Worm (Caenorhabditis elegans) whole organism, L3 larva: ENCODE measurements around the gene lido-18.

ENCODE experiments used
- R02D3.7 ChIP-seq: fragments of 150-350 bp; optimal IDR thresholded peaks from 2 replicates; lab custom pipeline; 2014; ENCODE audit warnings: missing biosample characterization, missing genetic modification characterization
- ZK546.5 ChIP-seq: sonication (generic microtip); optimal IDR thresholded peaks from 2 replicates; lab custom pipeline; 2017; ENCODE audit warnings: missing biosample characterization, missing genetic modification characterization
- aly-2 ChIP-seq: fragments of 150-350 bp; optimal IDR thresholded peaks from 2 replicates; lab custom pipeline; 2014; ENCODE audit warnings: missing biosample characterization, missing genetic modification characterization
- ama-1 ChIP-seq: fragments of 150-350 bp; optimal IDR thresholded peaks from 2 replicates; lab custom pipeline; 2018
- ceh-28 ChIP-seq: fragments of 150-350 bp; optimal IDR thresholded peaks from 2 replicates; lab custom pipeline; 2014; ENCODE audit warnings: missing biosample characterization, missing genetic modification reagents, missing genetic modification characterization
- ceh-82 ChIP-seq: fragments of 150-350 bp; optimal IDR thresholded peaks from 2 replicates; lab custom pipeline; 2014; ENCODE audit warnings: missing biosample characterization, missing genetic modification characterization
- ceh-9 ChIP-seq: sonication (generic microtip); optimal IDR thresholded peaks from 2 replicates; lab custom pipeline; 2018; ENCODE audit warnings: missing biosample characterization, missing genetic modification characterization
- daf-12 ChIP-seq: fragments of 150-350 bp; optimal IDR thresholded peaks from 2 replicates; lab custom pipeline; 2014; ENCODE audit warnings: missing biosample characterization, missing genetic modification reagents, missing genetic modification characterization
- egl-27 ChIP-seq: sonication (generic microtip); optimal IDR thresholded peaks from 4 replicates; lab custom pipeline; 2017; ENCODE audit warnings: missing biosample characterization, missing genetic modification reagents, missing genetic modification characterization
- egl-5 ChIP-seq: fragments of 150-350 bp; optimal IDR thresholded peaks from 2 replicates; lab custom pipeline; 2017; ENCODE audit warnings: missing biosample characterization, missing genetic modification reagents, missing genetic modification characterization, inconsistent platforms
- elt-1 ChIP-seq: fragments of 150-350 bp; optimal IDR thresholded peaks from 2 replicates; lab custom pipeline; 2014; ENCODE audit warnings: missing biosample characterization, missing genetic modification characterization
- elt-2 ChIP-seq: sonication (generic microtip); optimal IDR thresholded peaks from 2 replicates; lab custom pipeline; 2016; ENCODE audit warnings: missing genetic modification reagents, mild to moderate bottlenecking, missing genetic modification characterization, missing compliant biosample characterization
- eor-1 ChIP-seq, 2 experiments: fragments of 150-350 bp; optimal IDR thresholded peaks; 2 replicates each; lab custom pipeline; 2014 to 2018; ENCODE audit warnings: missing biosample characterization in 2 of 2, missing genetic modification characterization in 2 of 2
- fkh-10 ChIP-seq: sonication (generic microtip); optimal IDR thresholded peaks from 2 replicates; lab custom pipeline; 2017; ENCODE audit warnings: missing biosample characterization, missing genetic modification reagents, missing genetic modification characterization
- fkh-2 ChIP-seq: fragments of 150-350 bp; optimal IDR thresholded peaks from 2 replicates; lab custom pipeline; 2014; ENCODE audit warnings: missing biosample characterization, missing genetic modification reagents, missing genetic modification characterization
- fos-1 ChIP-seq: fragments of 150-350 bp; optimal IDR thresholded peaks from 2 replicates; lab custom pipeline; 2014; ENCODE audit warnings: missing biosample characterization, missing genetic modification characterization
- hmg-11 ChIP-seq: sonication (generic microtip); optimal IDR thresholded peaks from 2 replicates; lab custom pipeline; 2016; ENCODE audit warnings: missing genetic modification characterization, missing compliant biosample characterization
- lin-39 ChIP-seq: fragments of 150-350 bp; optimal IDR thresholded peaks from 2 replicates; lab custom pipeline; 2018; ENCODE audit warnings: missing biosample characterization, missing genetic modification reagents, missing genetic modification characterization
- lsy-12 ChIP-seq: sonication (generic microtip); optimal IDR thresholded peaks from 2 replicates; lab custom pipeline; 2016; ENCODE audit warnings: mild to moderate bottlenecking, missing genetic modification characterization, missing compliant biosample characterization
- mdl-1 ChIP-seq: fragments of 150-350 bp; optimal IDR thresholded peaks from 2 replicates; lab custom pipeline; 2014; ENCODE audit warnings: missing biosample characterization, missing genetic modification characterization
- mml-1 ChIP-seq: fragments of 150-350 bp; sonication (generic microtip); optimal IDR thresholded peaks from 3 replicates; lab custom pipeline; 2014; ENCODE audit warnings: missing biosample characterization, missing genetic modification characterization
- nfya-1 ChIP-seq: sonication (generic microtip); optimal IDR thresholded peaks from 2 replicates; lab custom pipeline; 2017; ENCODE audit warnings: missing genetic modification characterization, mild to moderate bottlenecking, missing compliant biosample characterization, antibody characterized with exemption, moderate library complexity; ENCODE audit not compliant: insufficient read depth
- nhr-11 ChIP-seq: fragments of 150-350 bp; optimal IDR thresholded peaks from 2 replicates; lab custom pipeline; 2014; ENCODE audit warnings: missing biosample characterization, missing genetic modification characterization
- nhr-12 ChIP-seq: fragments of 150-350 bp; optimal IDR thresholded peaks from 2 replicates; lab custom pipeline; 2014; ENCODE audit warnings: missing biosample characterization, missing genetic modification characterization
- nhr-23 ChIP-seq: fragments of 150-350 bp; optimal IDR thresholded peaks from 2 replicates; lab custom pipeline; 2014; ENCODE audit warnings: missing biosample characterization, missing genetic modification reagents, missing genetic modification characterization
- nhr-25 ChIP-seq: sonication (generic microtip); optimal IDR thresholded peaks from 2 replicates; lab custom pipeline; 2017; ENCODE audit warnings: missing biosample characterization, missing genetic modification characterization
- nhr-28 ChIP-seq: fragments of 150-350 bp; optimal IDR thresholded peaks from 2 replicates; lab custom pipeline; 2014; ENCODE audit warnings: missing biosample characterization, missing genetic modification characterization
- nhr-43 ChIP-seq: sonication (generic microtip); optimal IDR thresholded peaks from 2 replicates; lab custom pipeline; 2016; ENCODE audit warnings: mild to moderate bottlenecking, missing genetic modification characterization, missing compliant biosample characterization; ENCODE audit not compliant: poor library complexity, severe bottlenecking
- nhr-76 ChIP-seq: fragments of 150-350 bp; sonication (generic microtip); optimal IDR thresholded peaks from 5 replicates; lab custom pipeline; 2014; ENCODE audit warnings: missing biosample characterization, missing genetic modification characterization
- nhr-77 ChIP-seq: fragments of 150-350 bp; optimal IDR thresholded peaks from 2 replicates; lab custom pipeline; 2014; ENCODE audit warnings: missing biosample characterization, missing genetic modification characterization
- pha-4 ChIP-seq: fragments of 150-350 bp; optimal IDR thresholded peaks from 2 replicates; lab custom pipeline; 2014; ENCODE audit warnings: missing biosample characterization, missing genetic modification reagents, missing genetic modification characterization
- skn-1 ChIP-seq: fragments of 150-350 bp; optimal IDR thresholded peaks from 2 replicates; lab custom pipeline; 2014; ENCODE audit warnings: missing biosample characterization, missing genetic modification characterization
- snpc-4 ChIP-seq: fragments of 150-350 bp; optimal IDR thresholded peaks from 2 replicates; lab custom pipeline; 2014; ENCODE audit warnings: missing biosample characterization, missing genetic modification characterization
- tbx-2 ChIP-seq: sonication (generic microtip); optimal IDR thresholded peaks from 2 replicates; lab custom pipeline; 2016; ENCODE audit warnings: mild to moderate bottlenecking, missing genetic modification characterization, missing compliant biosample characterization
- unc-39 ChIP-seq: sonication (generic microtip); optimal IDR thresholded peaks from 4 replicates; lab custom pipeline; 2017; ENCODE audit warnings: missing biosample characterization, missing genetic modification characterization
- unc-62 ChIP-seq: fragments of 150-350 bp; sonication (generic microtip); optimal IDR thresholded peaks from 4 replicates; lab custom pipeline; 2014; ENCODE audit warnings: missing biosample characterization, missing genetic modification reagents, missing genetic modification characterization
- zag-1 ChIP-seq: fragments of 150-350 bp; optimal IDR thresholded peaks from 2 replicates; lab custom pipeline; 2014; ENCODE audit warnings: missing biosample characterization, missing genetic modification characterization
- ztf-11 ChIP-seq: fragments of 150-350 bp; optimal IDR thresholded peaks from 2 replicates; lab custom pipeline; 2014; ENCODE audit warnings: missing biosample characterization, missing genetic modification characterization
- ztf-4 ChIP-seq: fragments of 150-350 bp; optimal IDR thresholded peaks from 2 replicates; lab custom pipeline; 2014; ENCODE audit warnings: missing biosample characterization, missing genetic modification characterization

The lido-18 gene

DNA sequence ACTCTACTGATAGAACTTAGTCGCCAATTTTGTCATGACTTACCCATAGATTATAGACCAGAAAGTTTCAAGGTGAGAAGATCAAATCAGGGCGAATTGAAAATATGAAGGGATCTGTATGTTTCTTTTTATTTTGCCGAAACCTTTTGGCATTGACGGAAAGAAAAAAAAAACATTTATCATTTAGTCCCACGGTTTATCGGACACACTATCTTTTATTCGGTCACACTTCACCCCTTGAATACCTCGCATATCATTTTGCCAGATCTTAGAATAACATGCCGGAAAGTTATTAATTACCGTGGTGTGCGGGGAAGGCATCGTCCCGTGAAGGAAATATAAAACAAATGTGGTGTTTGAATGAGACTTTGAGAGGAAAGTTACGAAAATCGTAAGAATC is 17.0 kb upstream of the lido-18 start:
- TF ChIP-seq nhr-25 (tag; lab: Kevin White, UChicago) = peak; percentile 28
- TF ChIP-seq elt-1 = peak; percentile 89
- no peak for TF ChIP-seq snpc-4 (tag; lab: Kevin White, UChicago)
- no peak for TF ChIP-seq nhr-11 (tag; lab: Kevin White, UChicago)

DNA sequence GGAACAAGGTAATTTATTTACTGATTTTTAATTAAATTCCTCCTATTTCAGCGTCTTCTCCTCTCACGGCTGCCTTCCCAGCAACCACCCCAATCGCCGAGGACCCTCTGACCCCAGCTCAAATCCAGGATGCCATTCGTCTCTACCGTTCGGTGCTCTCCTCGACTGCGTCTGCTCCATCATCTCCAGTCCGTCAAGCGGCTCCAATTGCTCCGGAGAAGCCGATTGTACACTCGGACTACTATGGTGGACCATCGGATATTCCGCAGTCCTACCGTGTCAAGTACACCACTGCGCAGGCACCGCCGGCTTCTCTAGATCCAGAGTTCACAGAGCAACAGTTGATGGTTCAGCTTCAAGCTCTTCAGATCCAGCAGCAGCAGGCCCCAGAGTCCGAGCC is 13.2 kb upstream of the lido-18 start:
- TF ChIP-seq R02D3.7 (tag; lab: Kevin White, UChicago) (no peak), nhr-43 (tag; lab: Kevin White, UChicago) (no peak), fkh-2 (tag; lab: Kevin White, UChicago) (no peak), fos-1 (no peak), egl-27 (tag; lab: Kevin White, UChicago) (no peak), ceh-82 (tag; lab: Kevin White, UChicago) (no peak)
- TF ChIP-seq, all 47 proteins: peak for 0

DNA sequence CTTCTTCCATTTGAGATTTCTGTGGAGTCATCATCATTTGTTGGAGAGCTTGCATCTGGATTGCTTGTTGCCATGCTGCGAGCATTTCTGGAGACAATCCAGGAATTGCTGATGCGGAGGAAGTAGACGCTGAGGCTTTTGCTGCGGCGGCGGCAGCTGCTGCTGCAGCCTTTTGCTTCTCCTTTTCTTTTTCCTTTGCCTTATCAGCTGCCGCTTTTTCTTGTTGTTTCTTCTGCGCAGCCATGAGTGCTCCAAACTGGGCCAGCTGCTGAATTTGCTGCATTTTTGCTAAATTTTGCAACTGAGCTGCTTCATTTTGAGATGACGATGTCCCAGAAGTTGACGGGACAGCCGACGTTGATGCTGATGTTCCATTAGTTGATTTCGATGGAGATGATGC is 6.6 kb upstream of the lido-18 start:
- TF ChIP-seq nhr-25 (tag; lab: Kevin White, UChicago) (no peak), mml-1 (tag; lab: Kevin White, UChicago) (no peak), egl-27 (tag; lab: Kevin White, UChicago) (no peak), ZK546.5 (tag; lab: Kevin White, UChicago) (no peak), ceh-28 (tag; lab: Kevin White, UChicago) (no peak), nhr-11 (tag; lab: Kevin White, UChicago) (no peak), mdl-1 (no peak), nhr-77 (tag; lab: Kevin White, UChicago) (no peak)

DNA sequence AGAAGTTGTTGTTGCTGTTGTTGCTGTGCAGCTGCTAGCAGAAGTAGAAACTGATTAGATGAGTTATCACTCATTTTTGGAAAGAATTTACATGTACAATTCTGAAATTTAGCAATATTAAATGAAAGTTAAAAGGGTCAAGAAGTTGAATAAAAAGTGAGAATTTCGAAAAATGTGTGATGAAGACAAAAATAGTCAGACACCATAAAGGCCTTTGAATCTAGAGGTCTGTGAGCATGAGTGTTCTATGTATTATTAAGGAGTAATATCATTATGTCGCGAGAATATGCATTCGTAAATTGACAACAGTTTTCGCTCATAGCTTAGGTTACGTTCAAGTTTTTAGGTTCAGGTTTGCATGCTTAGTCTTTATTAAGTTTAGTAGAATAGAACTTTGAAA is 6.1 kb upstream of the lido-18 start, which contains the start of gene baz-2:
Gene baz-2, minus strand, starts transcription at position 101 of the 400 bp plus-strand sequence.
- no peak for TF ChIP-seq lsy-12 (tag; lab: Kevin White, UChicago)
- TF ChIP-seq zag-1 (tag; lab: Kevin White, UChicago) = no peak
- no peak for TF ChIP-seq unc-62
- no peak for TF ChIP-seq ama-1 (lab: Kevin White, UChicago)
- no peak for TF ChIP-seq mml-1 (tag; lab: Kevin White, UChicago)
- TF ChIP-seq ceh-9 (tag; lab: Kevin White, UChicago) = no peak
- TF ChIP-seq aly-2 (tag; lab: Kevin White, UChicago) = no peak
- TF ChIP-seq daf-12 (tag; lab: Kevin White, UChicago) = no peak
- no peak for TF ChIP-seq egl-27 (tag; lab: Kevin White, UChicago)
- TF ChIP-seq nhr-23 (tag; lab: Kevin White, UChicago) = no peak
- no peak for TF ChIP-seq egl-5 (tag; lab: Kevin White, UChicago)
- no peak for TF ChIP-seq pha-4 (tag; lab: Kevin White, UChicago)
- no peak for TF ChIP-seq ztf-4 (tag; lab: Kevin White, UChicago)
- TF ChIP-seq ceh-82 (tag; lab: Kevin White, UChicago) = no peak
- no peak for TF ChIP-seq ZK546.5 (tag; lab: Kevin White, UChicago)
- no peak for TF ChIP-seq nhr-12 (tag; lab: Kevin White, UChicago)

DNA sequence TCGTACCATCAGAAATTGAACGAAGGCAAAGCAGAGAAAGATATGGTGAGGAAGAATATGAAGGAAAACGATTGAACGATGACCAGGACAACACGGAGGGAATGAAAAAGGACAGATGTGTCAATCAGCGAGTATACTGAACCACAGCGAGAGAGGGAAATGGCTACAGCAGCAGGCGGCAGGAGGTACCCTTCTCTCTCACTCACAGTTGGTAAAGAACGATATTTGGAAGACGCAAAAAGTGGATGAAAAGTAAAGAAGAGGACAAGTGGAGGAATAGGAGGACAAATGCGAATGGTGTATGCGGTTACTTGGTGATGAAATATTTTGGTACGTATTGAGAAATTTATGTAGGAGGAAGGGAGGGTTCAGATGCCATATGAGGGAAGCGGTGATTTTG is 5.6 kb upstream of the lido-18 start, which contains the start of gene ZK783.7:
Gene ZK783.7, plus strand, starts transcription at position 246 of the 400 bp plus-strand sequence.
- TF ChIP-seq nhr-11 (tag; lab: Kevin White, UChicago) (no peak), skn-1 (tag; lab: Kevin White, UChicago) (no peak), nfya-1 (no peak), fos-1 (no peak), elt-2 (tag; lab: Kevin White, UChicago) (no peak), mml-1 (tag; lab: Kevin White, UChicago) (no peak), hmg-11 (tag; lab: Kevin White, UChicago) (no peak), daf-12 (tag; lab: Kevin White, UChicago) (no peak), ceh-28 (tag; lab: Kevin White, UChicago) (no peak), nhr-28 (no peak), unc-62 (no peak), unc-39 (tag; lab: Kevin White, UChicago) (no peak)

DNA sequence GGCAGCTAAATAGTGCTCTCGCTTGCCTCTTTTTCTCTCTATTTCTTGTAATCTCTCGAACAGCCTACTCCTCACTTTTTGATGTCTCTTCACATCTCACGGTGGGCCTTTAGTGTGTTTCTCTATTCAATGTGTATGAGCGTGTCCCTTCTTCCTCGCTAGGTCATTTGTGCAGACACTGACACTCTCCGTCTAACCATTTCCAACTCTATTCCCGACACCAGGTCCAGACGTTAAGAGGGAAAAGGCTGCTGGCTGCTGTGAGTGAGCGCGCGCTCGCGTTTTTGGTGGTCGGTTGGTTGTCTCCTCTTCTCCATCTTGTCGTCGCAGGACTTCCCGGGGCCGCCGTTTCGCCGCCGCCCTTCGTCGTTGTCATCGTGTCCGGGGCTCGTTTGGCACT is 2.6 kb upstream of the lido-18 start:
- TF ChIP-seq nhr-77 (tag; lab: Kevin White, UChicago) = no peak
- TF ChIP-seq ceh-28 (tag; lab: Kevin White, UChicago) = no peak
- TF ChIP-seq unc-39 (tag; lab: Kevin White, UChicago) = no peak
- no peak for TF ChIP-seq mdl-1
- no peak for TF ChIP-seq lsy-12 (tag; lab: Kevin White, UChicago)
- TF ChIP-seq nhr-76 (tag; lab: Kevin White, UChicago) = no peak
- TF ChIP-seq ceh-9 (tag; lab: Kevin White, UChicago) = no peak
- TF ChIP-seq elt-1 = no peak
- no peak for TF ChIP-seq daf-12 (tag; lab: Kevin White, UChicago)
- no peak for TF ChIP-seq ceh-82 (tag; lab: Kevin White, UChicago)
- TF ChIP-seq R02D3.7 (tag; lab: Kevin White, UChicago) = no peak
- no peak for TF ChIP-seq fkh-10 (GFP tag; lab: Kevin White, UChicago)
- no peak for TF ChIP-seq nhr-28
- TF ChIP-seq mml-1 (tag; lab: Kevin White, UChicago) = no peak
- TF ChIP-seq ztf-11 (tag; lab: Kevin White, UChicago) = no peak
- TF ChIP-seq eor-1 (tag; optimal IDR thresholded peaks at IDR 0.05; lab: Kevin White, UChicago) = no peak
- TF ChIP-seq skn-1 (tag; lab: Kevin White, UChicago) = no peak
- no peak for TF ChIP-seq ZK546.5 (tag; lab: Kevin White, UChicago)
- no peak for TF ChIP-seq egl-27 (tag; lab: Kevin White, UChicago)
- no peak for TF ChIP-seq tbx-2
- TF ChIP-seq snpc-4 (tag; lab: Kevin White, UChicago) = peak; percentile 69
- no peak for TF ChIP-seq fos-1
- no peak for TF ChIP-seq nhr-25 (tag; lab: Kevin White, UChicago)
- TF ChIP-seq lin-39 (tag; lab: Kevin White, UChicago) = peak; percentile 92
- TF ChIP-seq unc-62 = peak; percentile 15
